Fruit fly (Drosophila melanogaster): ENCODE measurements around the gene CG31778.

DNA sequence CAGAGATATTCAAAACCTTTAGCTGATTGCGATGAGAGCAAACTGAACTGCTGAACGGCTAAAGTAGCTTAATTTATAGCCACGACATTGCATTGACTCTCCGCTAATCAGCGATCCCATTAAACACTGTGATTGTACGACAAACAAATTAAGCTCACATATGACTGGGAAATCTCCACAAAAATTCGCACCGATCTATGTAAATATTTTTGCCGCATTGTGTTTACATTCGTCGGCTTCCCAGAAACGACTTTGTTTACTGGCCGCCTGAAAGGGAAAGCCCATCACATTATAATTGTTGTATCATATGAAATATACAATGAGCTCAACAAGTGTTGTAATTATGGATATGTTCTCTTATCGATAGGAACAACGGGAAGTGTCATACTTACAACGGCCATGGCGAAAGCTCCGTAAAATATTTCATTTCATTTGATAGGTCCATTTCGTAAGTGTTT, 9.9 kb downstream of the CG31778 start, which contains the start of gene CG16713:
- TF ChIP-seq insv (optimal IDR thresholded peaks at IDR 0.05) = no peak
- TF ChIP-seq Sin3A (optimal IDR thresholded peaks at IDR 0.05) = no peak
- no peak for TF ChIP-seq h (optimal IDR thresholded peaks at IDR 0.05)
- TF ChIP-seq Myc (optimal IDR thresholded peaks at IDR 0.05) = no peak
